Worm (Caenorhabditis elegans) whole organism, L4 larva: ENCODE data around the gene srd-38.

ENCODE experiments used
- F44E2.7 ChIP-seq: fragments of 200-800 bp; sonication (Bioruptor generic); IDR thresholded peaks from 2 replicates; pipeline ENCODE4 v2.1.2; 2022; ENCODE audit warnings: missing genetic modification characterization, missing compliant biosample characterization
- T20F7.1 ChIP-seq: fragments of 200-800 bp; sonication (Bioruptor generic); optimal IDR thresholded peaks from 2 replicates; lab custom pipeline; 2018; ENCODE audit warnings: mild to moderate bottlenecking, missing genetic modification characterization, missing compliant biosample characterization
- T26A8.4 ChIP-seq: fragments of 200-800 bp; sonication (Bioruptor generic); IDR thresholded peaks from 2 replicates; pipeline ENCODE4 v1.3.6; 2022; ENCODE audit warnings: missing genetic modification characterization, missing compliant biosample characterization
- Y105C5A.15 ChIP-seq: fragments of 200-800 bp; sonication (Bioruptor generic); IDR thresholded peaks from 2 replicates; pipeline ENCODE4 v1.3.6; 2022; ENCODE audit warnings: missing genetic modification characterization, missing compliant biosample characterization
- Y5F2A.4 ChIP-seq: fragments of 200-800 bp; sonication (Bioruptor generic); optimal IDR thresholded peaks from 2 replicates; lab custom pipeline; 2018; ENCODE audit warnings: mild to moderate bottlenecking, missing genetic modification characterization, missing compliant biosample characterization
- ZK337.2 ChIP-seq: fragments of 200-800 bp; sonication (Bioruptor generic); IDR thresholded peaks from 2 replicates; pipeline ENCODE4 v1.3.6; 2022; ENCODE audit warnings: missing genetic modification reagents, missing genetic modification characterization, missing compliant biosample characterization
- aha-1 ChIP-seq: fragments of 150-350 bp; peaks from one replicate; lab custom pipeline; 2014; ENCODE audit warnings: missing biosample characterization, missing genetic modification characterization
- ceh-20 ChIP-seq: fragments of 200-800 bp; sonication (Bioruptor generic); IDR thresholded peaks from 2 replicates; pipeline ENCODE4 v1.3.6; 2022; ENCODE audit warnings: missing genetic modification reagents, missing genetic modification characterization, missing compliant biosample characterization
- ceh-28 ChIP-seq: fragments of 150-350 bp; optimal IDR thresholded peaks from 2 replicates; lab custom pipeline; 2014; ENCODE audit warnings: missing biosample characterization, missing genetic modification reagents, missing genetic modification characterization
- ceh-44 ChIP-seq: fragments of 200-800 bp; sonication (Bioruptor generic); IDR thresholded peaks from 2 replicates; pipeline ENCODE4 v1.3.6; 2022; ENCODE audit warnings: missing genetic modification reagents, missing genetic modification characterization, missing compliant biosample characterization
- daf-12 ChIP-seq: fragments of 150-350 bp; optimal IDR thresholded peaks from 2 replicates; lab custom pipeline; 2014; ENCODE audit warnings: missing biosample characterization, missing genetic modification reagents, missing genetic modification characterization
- daf-16 ChIP-seq, 3 experiments: sonication (generic microtip); optimal IDR thresholded peaks; 2 replicates each; lab custom pipeline; 2016 to 2017; ENCODE audit warnings: missing genetic modification characterization in 3 of 3, missing genetic modification reagents in 3 of 3, mild to moderate bottlenecking in 2 of 3, missing compliant biosample characterization in 2 of 3, missing biosample characterization in 1 of 3, moderate library complexity in 1 of 3
- dmd-6 ChIP-seq: fragments of 200-800 bp; sonication (Bioruptor generic); IDR thresholded peaks from 2 replicates; pipeline ENCODE4 v1.3.6; 2022; ENCODE audit warnings: missing genetic modification reagents, missing genetic modification characterization, missing compliant biosample characterization
- dmd-9 ChIP-seq: fragments of 200-800 bp; sonication (Bioruptor generic); IDR thresholded peaks from 2 replicates; pipeline ENCODE4 v1.3.6; 2022; ENCODE audit warnings: missing genetic modification reagents, missing genetic modification characterization, missing compliant biosample characterization
- dve-1 ChIP-seq: sonication (generic microtip); optimal IDR thresholded peaks from 2 replicates; lab custom pipeline; 2017; ENCODE audit warnings: antibody characterized with exemption, mild to moderate bottlenecking, missing genetic modification characterization, missing compliant biosample characterization; ENCODE audit not compliant: insufficient read depth
- fkh-10 ChIP-seq: fragments of 150-350 bp; optimal IDR thresholded peaks from 2 replicates; lab custom pipeline; 2014; ENCODE audit warnings: missing biosample characterization, missing genetic modification reagents, missing genetic modification characterization
- gei-8 ChIP-seq: fragments of 200-800 bp; sonication (Bioruptor generic); optimal IDR thresholded peaks from 2 replicates; lab custom pipeline; 2018; ENCODE audit warnings: mild to moderate bottlenecking, missing genetic modification characterization, missing compliant biosample characterization
- hif-1 ChIP-seq, 2 experiments: sonication (generic microtip); optimal IDR thresholded peaks; 2 replicates each; lab custom pipeline; 2016 to 2017; ENCODE audit warnings: missing compliant biosample characterization in 2 of 2, missing genetic modification characterization in 2 of 2, missing genetic modification reagents in 2 of 2, missing genotype in 2 of 2, mild to moderate bottlenecking in 1 of 2
- hlh-11 ChIP-seq: fragments of 200-800 bp; sonication (Bioruptor generic); optimal IDR thresholded peaks from 2 replicates; lab custom pipeline; 2018; ENCODE audit warnings: mild to moderate bottlenecking, missing genetic modification characterization, missing compliant biosample characterization
- hlh-30 ChIP-seq: sonication (generic microtip); optimal IDR thresholded peaks from 2 replicates; lab custom pipeline; 2017; ENCODE audit warnings: antibody characterized with exemption, mild to moderate bottlenecking, missing genetic modification characterization, missing compliant biosample characterization; ENCODE audit not compliant: insufficient read depth
- hmg-1.1 ChIP-seq: fragments of 200-800 bp; sonication (Bioruptor generic); IDR thresholded peaks from 2 replicates; pipeline ENCODE4 v1.3.6; 2022; ENCODE audit warnings: missing genetic modification reagents, missing genetic modification characterization, missing compliant biosample characterization
- lin-13 ChIP-seq: fragments of 150-350 bp; optimal IDR thresholded peaks from 2 replicates; lab custom pipeline; 2014; ENCODE audit warnings: missing biosample characterization, missing genetic modification reagents, missing genetic modification characterization
- lir-3 ChIP-seq: sonication (generic microtip); optimal IDR thresholded peaks from 2 replicates; lab custom pipeline; 2016; ENCODE audit warnings: mild to moderate bottlenecking, missing genetic modification characterization, missing compliant biosample characterization
- madf-9 ChIP-seq: fragments of 200-800 bp; sonication (Bioruptor generic); conservative IDR thresholded peaks from 2 replicates; pipeline ENCODE4 v1.3.6; 2022; ENCODE audit warnings: missing genetic modification reagents, missing genetic modification characterization, missing compliant biosample characterization
- mdl-1 ChIP-seq, 2 experiments: fragments of 150-350 bp in 1 of 2; sonication (generic microtip) in 1 of 2; optimal IDR thresholded peaks; 2 replicates each; lab custom pipeline; 2014 to 2017; ENCODE audit warnings: missing biosample characterization in 2 of 2, missing genetic modification characterization in 2 of 2
- nhr-11 ChIP-seq: fragments of 150-350 bp; optimal IDR thresholded peaks from 2 replicates; lab custom pipeline; 2014; ENCODE audit warnings: missing biosample characterization, missing genetic modification characterization
- nhr-25 ChIP-seq: sonication (generic microtip); optimal IDR thresholded peaks from 2 replicates; lab custom pipeline; 2017; ENCODE audit warnings: missing genetic modification characterization, mild to moderate bottlenecking, missing compliant biosample characterization, antibody characterized with exemption, moderate library complexity, borderline replicate concordance; ENCODE audit not compliant: insufficient read depth
- nhr-28 ChIP-seq: fragments of 150-350 bp; optimal IDR thresholded peaks from 2 replicates; lab custom pipeline; 2014; ENCODE audit warnings: missing biosample characterization, missing genetic modification characterization
- nhr-41 ChIP-seq: fragments of 200-800 bp; sonication (Bioruptor generic); IDR thresholded peaks from 2 replicates; pipeline ENCODE4 v1.3.6; 2022; ENCODE audit warnings: missing genetic modification reagents, missing genetic modification characterization, missing compliant biosample characterization
- nhr-48 ChIP-seq: sonication (generic microtip); optimal IDR thresholded peaks from 2 replicates; lab custom pipeline; 2016; ENCODE audit warnings: mild to moderate bottlenecking, missing genetic modification characterization, missing compliant biosample characterization
- php-3 ChIP-seq: fragments of 200-800 bp; sonication (Bioruptor generic); IDR thresholded peaks from 2 replicates; pipeline ENCODE4 v1.3.6; 2022; ENCODE audit warnings: missing genetic modification reagents, missing genetic modification characterization, missing compliant biosample characterization
- saeg-2 ChIP-seq: fragments of 200-800 bp; sonication (Bioruptor generic); IDR thresholded peaks from 2 replicates; pipeline ENCODE4 v1.3.6; 2022; ENCODE audit warnings: missing genetic modification reagents, missing genetic modification characterization, missing compliant biosample characterization
- snpc-4 ChIP-seq: fragments of 150-350 bp; optimal IDR thresholded peaks from 2 replicates; lab custom pipeline; 2014; ENCODE audit warnings: missing biosample characterization, missing genetic modification characterization
- tra-1 ChIP-seq: fragments of 200-800 bp; sonication (Bioruptor generic); IDR thresholded peaks from 2 replicates; pipeline ENCODE4 v1.3.6; 2022; ENCODE audit warnings: missing genetic modification reagents, missing genetic modification characterization, missing compliant biosample characterization
- unc-39 ChIP-seq: sonication (generic microtip); optimal IDR thresholded peaks from 2 replicates; lab custom pipeline; 2017; ENCODE audit warnings: missing biosample characterization, missing genetic modification characterization
- unc-62 ChIP-seq, 3 experiments: fragments of 150-350 bp in 1 of 3; sonication (generic microtip); optimal IDR thresholded peaks in 2 of 3; peaks in 1 of 3; 1 replicate in 1 of 3; 2 replicates in 2 of 3; lab custom pipeline; 2014 to 2017; ENCODE audit warnings: missing biosample characterization in 3 of 3, missing genetic modification characterization in 3 of 3, missing genetic modification reagents in 3 of 3, missing genotype in 1 of 3
- zfp-3 ChIP-seq: fragments of 200-800 bp; sonication (Bioruptor generic); conservative IDR thresholded peaks from 2 replicates; pipeline ENCODE4 v1.3.6; 2022; ENCODE audit warnings: missing genetic modification reagents, missing genetic modification characterization, missing compliant biosample characterization
- zip-2 ChIP-seq: fragments of 150-350 bp; optimal IDR thresholded peaks from 2 replicates; lab custom pipeline; 2014; ENCODE audit warnings: missing biosample characterization, missing genetic modification characterization
- ztf-11 ChIP-seq: fragments of 150-350 bp; optimal IDR thresholded peaks from 2 replicates; lab custom pipeline; 2014; ENCODE audit warnings: missing biosample characterization, missing genetic modification characterization
- ztf-7 ChIP-seq: fragments of 150-350 bp; optimal IDR thresholded peaks from 2 replicates; lab custom pipeline; 2014; ENCODE audit warnings: missing biosample characterization, missing genetic modification characterization

Gene srd-38

ce11 chrX:13322886-13323285 is 31.3 kb downstream of the srd-38 start, which contains the start of gene F46G10.2:
Gene F46G10.2 (plus strand): TSS chrX:13322963.
- TF ChIP-seq ztf-7 (no peak), nhr-28 (tag; lab: Kevin White, UChicago) (peak; percentile 26), madf-9 (GFP tag; lab: Robert Waterston, UW) (no peak), hlh-11 (tag; lab: Kevin White, UChicago) (peak; percentile 60), unc-39 (tag; lab: Kevin White, UChicago) (no peak), dmd-6 (0 out of 2 replicates have a peak, but pooled peaks have one; percentile 15), zfp-3 (GFP tag; lab: Robert Waterston, UW) (no peak), hlh-30 (tag; lab: Kevin White, UChicago) (peak; percentile 32)

- TF ChIP-seq php-3 (peak; percentile 56; the same call in 1 of the 2 replicates), F44E2.7 (GFP tag; lab: Robert Waterston, UW) (no peak)
Measured at ce11 chrX:13323697-13324096, 32.1 kb downstream of the srd-38 start.

ce11 chrX:13324326-13324725 is 32.7 kb downstream of the srd-38 start:
- TF ChIP-seq T20F7.1 (GFP tag; lab: Kevin White, UChicago), result no peak
- no peak for TF ChIP-seq nhr-28 (tag; lab: Kevin White, UChicago)
- TF ChIP-seq dve-1 (tag; lab: Kevin White, UChicago), result no peak
- peak; percentile 8; the same call in 1 of the 2 replicates for TF ChIP-seq ceh-20 (GFP tag; lab: Robert Waterston, UW)
- no peak for TF ChIP-seq lir-3 (tag; lab: Kevin White, UChicago)
- peak; percentile 96 for TF ChIP-seq aha-1 (tag; lab: Kevin White, UChicago)
- no peak for TF ChIP-seq Y105C5A.15 (GFP tag; lab: Robert Waterston, UW)
- TF ChIP-seq daf-16 (GFP tag; optimal IDR thresholded peaks at IDR 0.05; lab: Kevin White, UChicago), result no peak
- no peak for TF ChIP-seq daf-16 (tag; optimal IDR thresholded peaks at IDR 0.05; lab: Kevin White, UChicago)
- TF ChIP-seq, all 104 proteins: peak for 2

DNA sequence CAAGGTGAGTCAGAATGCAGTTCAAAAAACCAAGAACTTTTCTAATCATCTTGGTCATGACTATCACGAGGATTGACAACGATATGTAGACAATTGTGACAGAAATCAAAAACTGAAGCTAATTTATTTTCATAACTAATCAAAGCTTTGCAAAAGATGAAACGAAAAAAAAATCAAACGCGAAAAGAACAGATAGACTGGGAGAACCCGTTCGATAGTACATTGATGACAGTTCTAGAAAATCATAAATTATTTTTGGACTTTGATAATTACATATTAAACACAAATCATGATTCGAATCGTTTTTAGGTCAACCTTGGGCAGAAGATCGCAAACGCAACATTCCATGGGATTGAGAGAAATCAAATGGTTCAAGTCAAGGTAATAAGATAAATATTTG is 33.4 kb downstream of the srd-38 start:
- TF ChIP-seq gei-8 (GFP tag; lab: Kevin White, UChicago), result no peak
- TF ChIP-seq ceh-20 (GFP tag; lab: Robert Waterston, UW), result peak; percentile 58
- no peak for TF ChIP-seq ceh-28 (tag; lab: Kevin White, UChicago)
- peak; percentile 53 for TF ChIP-seq nhr-48
- no peak for TF ChIP-seq zip-2 (tag; lab: Kevin White, UChicago)
- TF ChIP-seq nhr-28 (tag; lab: Kevin White, UChicago), result peak; percentile 76
- TF ChIP-seq mdl-1 (tag; optimal IDR thresholded peaks at IDR 0.05; lab: Kevin White, UChicago), result peak in 1 of 2 experiments; percentile 72
- TF ChIP-seq hif-1 (tag; optimal IDR thresholded peaks at IDR 0.05; lab: Kevin White, UChicago), result no peak
- TF ChIP-seq saeg-2 (GFP tag; lab: Robert Waterston, UW), result no peak
- peak; percentile 72 for TF ChIP-seq nhr-25 (tag; lab: Kevin White, UChicago)
- peak in 1 of 2 experiments; percentile 98 for TF ChIP-seq unc-62 (GFP tag; optimal IDR thresholded peaks at IDR 0.05 in 1 of 2; lab: Kevin White, UChicago)
- no peak for TF ChIP-seq unc-62 (tag; optimal IDR thresholded peaks at IDR 0.05; lab: Kevin White, UChicago)
- TF ChIP-seq hlh-11 (tag; lab: Kevin White, UChicago), result peak; percentile 33
- peak; percentile 67 for TF ChIP-seq hlh-30 (tag; lab: Kevin White, UChicago)
- no peak for TF ChIP-seq fkh-10 (GFP tag; lab: Kevin White, UChicago)
- no peak for TF ChIP-seq Y105C5A.15 (GFP tag; lab: Robert Waterston, UW)

DNA sequence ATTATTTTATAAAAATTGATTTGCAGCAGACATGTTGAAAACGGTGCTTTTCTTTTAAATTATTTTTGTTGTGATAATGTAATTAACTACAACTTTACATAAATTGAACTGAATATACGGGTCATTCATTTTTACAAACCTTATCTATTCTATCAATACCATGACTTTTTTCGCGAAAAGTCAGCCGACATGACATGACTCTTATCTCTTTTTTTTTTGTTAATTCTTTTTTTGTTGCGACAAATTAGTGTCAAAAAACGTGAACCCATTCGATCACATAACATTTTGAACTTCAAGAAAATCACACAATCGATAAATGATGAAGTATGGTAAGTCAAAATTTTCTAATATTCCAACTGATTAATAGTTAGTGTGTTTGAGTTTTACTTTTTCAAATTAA is 36.4 kb downstream of the srd-38 start, which contains the start of gene sir-2.2:
TSS of gene sir-2.2 (plus strand) at position 34 of the 400 bp plus-strand sequence.
- TF ChIP-seq daf-12 (tag; lab: Kevin White, UChicago) (no peak), dmd-9 (GFP tag; lab: Robert Waterston, UW) (no peak), hmg-1.1 (GFP tag; lab: Robert Waterston, UW) (no peak), nhr-11 (tag; lab: Kevin White, UChicago) (no peak), tra-1 (GFP tag; lab: Robert Waterston, UW) (peak; percentile 57; the same call in 1 of the 2 replicates), Y5F2A.4 (GFP tag; lab: Kevin White, UChicago) (no peak), F44E2.7 (GFP tag; lab: Robert Waterston, UW) (no peak), ZK337.2 (no peak), lin-13 (GFP tag; lab: Kevin White, UChicago) (no peak), unc-62 (GFP tag; optimal IDR thresholded peaks at IDR 0.05 in 1 of 2; lab: Kevin White, UChicago) (no peak), unc-62 (tag; optimal IDR thresholded peaks at IDR 0.05; lab: Kevin White, UChicago) (no peak), T26A8.4 (peak; percentile 14; the same call in 1 of the 2 replicates), ceh-44 (GFP tag; lab: Robert Waterston, UW) (no peak), nhr-41 (0 out of 2 replicates have a peak, but pooled peaks have one; percentile 40), ceh-28 (tag; lab: Kevin White, UChicago) (no peak), ztf-11 (tag; lab: Kevin White, UChicago) (no peak), Y105C5A.15 (GFP tag; lab: Robert Waterston, UW) (no peak), snpc-4 (tag; lab: Kevin White, UChicago) (no peak)
